Worm (Caenorhabditis elegans) whole organism, L2 larva: ENCODE results near the gene F44B9.8.

Source experiments
- Y55F3AM.14 ChIP-seq: fragments of 200-800 bp; sonication (Bioruptor generic); optimal IDR thresholded peaks from 2 replicates; lab custom pipeline; 2018; ENCODE audit warnings: mild to moderate bottlenecking, missing genetic modification characterization, missing compliant biosample characterization
- aly-2 ChIP-seq: fragments of 150-350 bp; optimal IDR thresholded peaks from 2 replicates; lab custom pipeline; 2014; ENCODE audit warnings: missing biosample characterization, missing genetic modification characterization
- blmp-1 ChIP-seq: sonication (generic microtip); optimal IDR thresholded peaks from 2 replicates; lab custom pipeline; 2017; ENCODE audit warnings: missing genetic modification characterization, mild to moderate bottlenecking, missing compliant biosample characterization, antibody characterized with exemption, moderate library complexity; ENCODE audit not compliant: insufficient read depth
- ceh-82 ChIP-seq: fragments of 150-350 bp; optimal IDR thresholded peaks from 2 replicates; lab custom pipeline; 2014; ENCODE audit warnings: missing biosample characterization, missing genetic modification characterization
- unc-55 ChIP-seq: fragments of 150-350 bp; sonication (generic microtip); optimal IDR thresholded peaks from 3 replicates; lab custom pipeline; 2014; ENCODE audit warnings: missing biosample characterization, missing genetic modification reagents, missing genetic modification characterization
- zag-1 ChIP-seq: fragments of 150-350 bp; optimal IDR thresholded peaks from 2 replicates; lab custom pipeline; 2014; ENCODE audit warnings: missing biosample characterization, missing genetic modification characterization

DNA sequence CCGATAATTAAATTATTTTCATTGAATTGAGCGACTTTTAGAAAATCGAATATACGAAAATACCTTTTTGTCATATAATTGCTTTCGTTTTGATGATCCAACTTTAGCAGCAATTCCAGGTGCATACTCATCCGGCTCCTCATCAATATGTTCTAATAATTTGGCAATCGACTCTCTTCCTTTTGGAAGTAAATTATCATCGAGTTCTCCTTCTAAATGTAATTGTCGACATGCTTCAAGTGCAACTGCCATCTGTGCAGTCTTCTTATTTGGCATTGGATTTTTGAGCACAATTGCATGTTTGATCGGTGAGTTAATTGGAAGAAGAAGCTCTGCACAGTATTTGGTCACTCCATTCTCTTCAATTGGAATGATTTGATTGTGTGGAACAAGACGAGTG lies 47.7 kb upstream of the F44B9.8 start:
- no peak for TF ChIP-seq ceh-82 (tag; lab: Kevin White, UChicago)
- no peak for TF ChIP-seq zag-1
- no peak for TF ChIP-seq Y55F3AM.14 (GFP tag; lab: Kevin White, UChicago)
- TF ChIP-seq unc-55 (GFP tag; lab: Kevin White, UChicago), result no peak
- no peak for TF ChIP-seq blmp-1 (tag; lab: Kevin White, UChicago)
- TF ChIP-seq aly-2 (tag; lab: Kevin White, UChicago), result no peak
